Worm (Caenorhabditis elegans) whole organism, mixed stage, embryonic: ENCODE results near the gene pstk-1.

Experiments
- ces-1 ChIP-seq: fragments of 150-350 bp; optimal IDR thresholded peaks from 2 replicates; lab custom pipeline; 2014; ENCODE audit warnings: missing biosample characterization, missing genetic modification reagents, missing genetic modification characterization
- lin-32 ChIP-seq: fragments of 200-800 bp; sonication (Bioruptor generic); optimal IDR thresholded peaks from 2 replicates; lab custom pipeline; 2018; ENCODE audit warnings: mild to moderate bottlenecking, missing genetic modification characterization, missing compliant biosample characterization
- mep-1 ChIP-seq: fragments of 150-350 bp; optimal IDR thresholded peaks from 2 replicates; lab custom pipeline; 2017; ENCODE audit warnings: missing biosample characterization, missing genetic modification reagents, missing genetic modification characterization, inconsistent platforms
- nhr-12 ChIP-seq: fragments of 150-350 bp; optimal IDR thresholded peaks from 2 replicates; lab custom pipeline; 2014; ENCODE audit warnings: missing biosample characterization, missing genetic modification characterization
- nhr-237 ChIP-seq: fragments of 150-350 bp; optimal IDR thresholded peaks from 2 replicates; lab custom pipeline; 2014; ENCODE audit warnings: missing biosample characterization, missing genetic modification characterization
- nhr-76 ChIP-seq: sonication (generic microtip); optimal IDR thresholded peaks from 2 replicates; lab custom pipeline; 2017; ENCODE audit warnings: missing biosample characterization, missing genetic modification characterization
- snpc-4 ChIP-seq: fragments of 150-350 bp; optimal IDR thresholded peaks from 2 replicates; lab custom pipeline; 2014; ENCODE audit warnings: missing biosample characterization, missing genetic modification characterization

ce11 chrIII:12468869-12469268 lies 2.5 kb downstream of the pstk-1 start, which contains the start of gene Y49E10.29:
- no peak for TF ChIP-seq lin-32 (GFP tag; lab: Kevin White, UChicago)
- no peak for TF ChIP-seq nhr-12 (tag; lab: Kevin White, UChicago)
- no peak for TF ChIP-seq snpc-4 (tag; lab: Kevin White, UChicago)
- no peak for TF ChIP-seq ces-1 (GFP tag; lab: Kevin White, UChicago)
- TF ChIP-seq nhr-237: no peak
- no peak for TF ChIP-seq mep-1 (tag; lab: Kevin White, UChicago)
- no peak for TF ChIP-seq nhr-76
